Worm (Caenorhabditis elegans): ENCODE results near the gene bcas-2.
A peak's percentile ranks its signal among the peaks of the same experiment; 100 is the strongest.

The bcas-2 gene

DNA sequence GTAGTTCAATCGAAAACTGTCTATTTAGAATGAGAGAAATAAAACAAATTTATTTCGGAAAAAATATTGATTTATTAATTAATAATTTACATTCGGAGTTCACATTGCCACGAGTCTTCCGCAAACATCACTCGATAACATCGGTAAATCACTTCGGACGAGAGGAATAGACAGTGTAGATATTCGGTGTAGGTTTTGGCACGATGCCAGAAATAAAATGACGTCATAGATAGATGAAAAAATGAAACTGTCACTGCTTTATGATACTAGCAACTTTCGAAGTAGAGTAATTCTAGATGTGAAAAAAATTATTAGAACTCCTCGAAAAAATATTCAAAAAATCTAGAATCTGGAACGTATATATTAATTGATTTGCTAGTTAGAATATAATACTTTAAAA lies 33.8 kb upstream of the bcas-2 start:
- TF ChIP-seq nhr-43 (tag; optimal IDR thresholded peaks at IDR 0.05; ENCODE audit: poor library complexity, severe bottlenecking) (no peak), mdl-1 (tag; optimal IDR thresholded peaks at IDR 0.05) (no peak), fos-1 (tag; optimal IDR thresholded peaks at IDR 0.05) (no peak), nhr-76 (tag; optimal IDR thresholded peaks at IDR 0.05) (no peak), ztf-4 (tag; optimal IDR thresholded peaks at IDR 0.05) (no peak), ceh-82 (tag; optimal IDR thresholded peaks at IDR 0.05) (no peak)

DNA sequence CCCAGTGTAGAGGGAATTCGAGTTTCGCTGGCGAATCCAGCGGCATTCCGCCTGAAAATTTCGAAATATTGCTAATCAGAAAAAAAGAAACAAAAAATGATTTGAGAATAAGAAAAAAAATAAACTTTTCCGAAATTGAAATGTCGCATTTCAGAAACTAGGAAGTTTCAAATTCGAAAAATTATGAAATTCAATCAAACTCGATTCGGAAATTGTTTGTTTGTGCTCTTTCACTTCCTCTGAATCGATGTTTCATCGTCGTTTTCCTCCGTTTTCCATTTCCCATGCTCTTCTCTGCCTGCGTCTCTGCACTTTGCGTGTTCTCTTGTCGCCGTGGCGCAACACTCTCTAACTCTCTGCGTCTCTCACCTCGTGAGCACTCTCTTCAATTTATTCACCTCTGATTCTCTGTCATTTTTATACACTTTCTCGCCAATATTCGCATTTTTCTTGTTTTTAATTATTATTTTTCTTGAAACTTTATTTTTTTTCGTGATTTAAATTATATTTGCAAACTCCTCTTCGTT lies 32.7 kb upstream of the bcas-2 start, which contains the start of gene C18F10.7:
Gene C18F10.7 (minus strand): TSS at position 51 of the 527 bp plus-strand sequence.
- no peak for TF ChIP-seq nhr-237 (tag; optimal IDR thresholded peaks at IDR 0.05)
- peak; percentile 3 for TF ChIP-seq skn-1 (tag; optimal IDR thresholded peaks at IDR 0.05)
- TF ChIP-seq elt-3 (tag; optimal IDR thresholded peaks at IDR 0.05) = no peak
- peak; percentile 73 for TF ChIP-seq nfya-1 (tag; optimal IDR thresholded peaks at IDR 0.05; ENCODE audit: insufficient read depth)
- peak; percentile 21 for TF ChIP-seq R02D3.7 (tag; optimal IDR thresholded peaks at IDR 0.05)
- no peak for TF ChIP-seq nhr-67 (tag; optimal IDR thresholded peaks at IDR 0.05)
- TF ChIP-seq ztf-4 (tag; optimal IDR thresholded peaks at IDR 0.05) = no peak
- TF ChIP-seq jun-1 (tag; optimal IDR thresholded peaks at IDR 0.05) = no peak
- TF ChIP-seq nhr-28 (tag; optimal IDR thresholded peaks at IDR 0.05) = no peak
- no peak for TF ChIP-seq ceh-9 (tag; optimal IDR thresholded peaks at IDR 0.05)
- TF ChIP-seq ceh-16 (tag; optimal IDR thresholded peaks at IDR 0.05) = no peak
- TF ChIP-seq egl-5 (tag; optimal IDR thresholded peaks at IDR 0.05) = no peak
- TF ChIP-seq nhr-12 (tag; optimal IDR thresholded peaks at IDR 0.05) = no peak
- TF ChIP-seq sea-2 (GFP tag; optimal IDR thresholded peaks at IDR 0.05) = no peak
- no peak for TF ChIP-seq eor-1 (tag; optimal IDR thresholded peaks at IDR 0.05)
- no peak for TF ChIP-seq zag-1 (tag; optimal IDR thresholded peaks at IDR 0.05)
- TF ChIP-seq nhr-43 (tag; optimal IDR thresholded peaks at IDR 0.05; ENCODE audit: poor library complexity, severe bottlenecking) = peak; percentile 22
- TF ChIP-seq nhr-76 (tag; optimal IDR thresholded peaks at IDR 0.05) = no peak
- TF ChIP-seq snpc-4 (tag; optimal IDR thresholded peaks at IDR 0.05) = no peak
- no peak for TF ChIP-seq elt-1 (tag; optimal IDR thresholded peaks at IDR 0.05)
- no peak for TF ChIP-seq fkh-10 (GFP tag; optimal IDR thresholded peaks at IDR 0.05)
- TF ChIP-seq ceh-82 (tag; optimal IDR thresholded peaks at IDR 0.05) = peak; percentile 14
- no peak for TF ChIP-seq fos-1 (tag; optimal IDR thresholded peaks at IDR 0.05)
- no peak for TF ChIP-seq daf-12 (tag; optimal IDR thresholded peaks at IDR 0.05)
- peak; percentile 44 for TF ChIP-seq elt-2 (tag; optimal IDR thresholded peaks at IDR 0.05)
- no peak for TF ChIP-seq ama-1 (optimal IDR thresholded peaks at IDR 0.05)
- TF ChIP-seq nhr-25 (tag; optimal IDR thresholded peaks at IDR 0.05) = no peak
- no peak for TF ChIP-seq aly-2 (tag; optimal IDR thresholded peaks at IDR 0.05)
- no peak for TF ChIP-seq lin-15B (tag; optimal IDR thresholded peaks at IDR 0.05)
- TF ChIP-seq tbx-2 (tag; optimal IDR thresholded peaks at IDR 0.05) = no peak
- TF ChIP-seq nhr-77 (tag; optimal IDR thresholded peaks at IDR 0.05) = no peak
- peak; percentile 78 for TF ChIP-seq mdl-1 (tag; optimal IDR thresholded peaks at IDR 0.05)
- no peak for TF ChIP-seq mml-1 (tag; optimal IDR thresholded peaks at IDR 0.05)
- TF ChIP-seq hmg-11 (tag; optimal IDR thresholded peaks at IDR 0.05) = no peak
- peak; percentile 62 for TF ChIP-seq pha-4 (tag; optimal IDR thresholded peaks at IDR 0.05)
- TF ChIP-seq nhr-11 (tag; optimal IDR thresholded peaks at IDR 0.05) = no peak
- peak; percentile 59 for TF ChIP-seq ceh-28 (tag; optimal IDR thresholded peaks at IDR 0.05)
- TF ChIP-seq nhr-23 (tag; optimal IDR thresholded peaks at IDR 0.05) = peak; percentile 6

DNA sequence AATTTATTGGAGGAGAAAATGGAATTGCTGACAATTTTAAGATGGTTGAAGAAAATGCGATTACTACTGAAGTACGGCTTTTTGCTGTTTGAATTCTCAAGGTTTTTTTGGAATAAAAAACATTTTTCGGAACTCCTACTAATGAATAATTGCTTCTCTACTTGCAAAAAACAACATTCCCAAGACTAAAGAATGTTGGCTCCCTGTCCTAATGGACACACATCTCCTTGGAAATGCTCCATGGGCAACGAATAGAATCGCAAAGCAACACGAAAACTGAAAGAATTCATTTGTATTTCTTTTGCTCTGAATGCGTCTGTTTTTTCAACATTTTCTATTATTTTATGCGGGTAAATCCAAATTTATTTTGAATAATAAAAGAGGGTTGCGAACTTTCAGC lies 27.2 kb upstream of the bcas-2 start, which contains the start of gene C18F10.2:
Gene C18F10.2 (plus strand): TSS at position 301 of the 400 bp plus-strand sequence.
- TF ChIP-seq tbx-2 (tag; optimal IDR thresholded peaks at IDR 0.05) (no peak), jun-1 (tag; optimal IDR thresholded peaks at IDR 0.05) (no peak), ztf-11 (tag; optimal IDR thresholded peaks at IDR 0.05) (no peak), eor-1 (tag; optimal IDR thresholded peaks at IDR 0.05) (no peak), fkh-2 (tag; optimal IDR thresholded peaks at IDR 0.05) (no peak), ama-1 (optimal IDR thresholded peaks at IDR 0.05) (no peak)
